Fruit fly (Drosophila melanogaster) whole organism, adult: ENCODE data around the gene CG31627.

Experiments
- CG11617 ChIP-seq: fragments of 200-800 bp; sonication (Bioruptor generic); optimal IDR thresholded peaks from 2 replicates; lab custom pipeline; 2017; ENCODE audit warnings: mild to moderate bottlenecking, missing biosample characterization, missing genetic modification reagents, missing genetic modification characterization
- CG12768 ChIP-seq: fragments of 200-800 bp; sonication (Bioruptor generic); optimal IDR thresholded peaks from 2 replicates; lab custom pipeline; 2017; ENCODE audit warnings: missing biosample characterization, missing genetic modification characterization, mild to moderate bottlenecking, moderate library complexity, missing genetic modification reagents
- CG5204 ChIP-seq: fragments of 200-800 bp; sonication (Bioruptor generic); optimal IDR thresholded peaks from 2 replicates; lab custom pipeline; 2016; ENCODE audit warnings: missing biosample characterization, missing genetic modification characterization
- CG7045 ChIP-seq: fragments of 200-800 bp; sonication (Bioruptor generic); optimal IDR thresholded peaks from 2 replicates; lab custom pipeline; 2017; ENCODE audit warnings: missing biosample characterization, mild to moderate bottlenecking, missing genetic modification characterization
- CG7101 ChIP-seq: fragments of 200-800 bp; sonication (Bioruptor generic); optimal IDR thresholded peaks from 2 replicates; lab custom pipeline; 2018; ENCODE audit warnings: missing biosample characterization, mild to moderate bottlenecking, missing genetic modification characterization, moderate library complexity
- Clk ChIP-seq: fragments of 200-800 bp; sonication (Bioruptor generic); optimal IDR thresholded peaks from 2 replicates; lab custom pipeline; 2017; ENCODE audit warnings: missing biosample characterization, missing genetic modification characterization
- Crg-1 ChIP-seq: fragments of 200-800 bp; sonication (Bioruptor generic); optimal IDR thresholded peaks from 2 replicates; lab custom pipeline; 2016; ENCODE audit warnings: missing biosample characterization, missing genetic modification characterization
- Hr96 ChIP-seq: fragments of 200-800 bp; sonication (Bioruptor generic); optimal IDR thresholded peaks from 2 replicates; lab custom pipeline; 2016; ENCODE audit warnings: missing biosample characterization, missing genetic modification characterization
- Mnt ChIP-seq: fragments of 200-800 bp; sonication (Bioruptor generic); optimal IDR thresholded peaks from 2 replicates; lab custom pipeline; 2016; ENCODE audit warnings: missing biosample characterization, mild to moderate bottlenecking, missing genetic modification characterization
- cic ChIP-seq: fragments of 200-800 bp; sonication (Bioruptor generic); optimal IDR thresholded peaks from 2 replicates; lab custom pipeline; 2017; ENCODE audit warnings: missing biosample characterization, mild to moderate bottlenecking, missing genetic modification characterization, moderate library complexity
- kay ChIP-seq: fragments of 200-800 bp; sonication (Bioruptor generic); peaks from one replicate; lab custom pipeline; 2016; ENCODE audit warnings: missing biosample characterization, missing genetic modification characterization, borderline replicate concordance
- ovo ChIP-seq: fragments of 200-800 bp; sonication (Bioruptor generic); optimal IDR thresholded peaks from 2 replicates; lab custom pipeline; 2016; ENCODE audit warnings: missing biosample characterization, missing genetic modification characterization
- pad ChIP-seq: fragments of 200-800 bp; sonication (Bioruptor generic); optimal IDR thresholded peaks from 3 replicates; lab custom pipeline; 2017; ENCODE audit warnings: missing biosample characterization, missing genetic modification characterization, mild to moderate bottlenecking, moderate library complexity, missing genetic modification reagents
- tj ChIP-seq: fragments of 200-800 bp; sonication (Bioruptor generic); optimal IDR thresholded peaks from 3 replicates; lab custom pipeline; 2017; ENCODE audit warnings: missing biosample characterization, mild to moderate bottlenecking, missing genetic modification characterization, moderate library complexity

dm6 chr2L:21179615-21180031, 6.6 kb downstream of the CG31627 start, which contains the start of the genes bur and Mcm10:
- TF ChIP-seq Clk (no peak), kay (GFP tag; lab: Kevin White, UChicago) (no peak), tj (GFP tag; lab: Kevin White, UChicago) (no peak), CG12768 (no peak), Hr96 (GFP tag; lab: Kevin White, UChicago) (no peak), CG7101 (tag; lab: Kevin White, UChicago) (peak; percentile 42), Crg-1 (no peak), CG11617 (GFP tag; lab: Kevin White, UChicago) (no peak), Mnt (GFP tag; lab: Kevin White, UChicago) (no peak), ovo (GFP tag; lab: Kevin White, UChicago) (no peak), CG7045 (GFP tag; lab: Kevin White, UChicago) (no peak), cic (GFP tag; lab: Kevin White, UChicago) (no peak), CG5204 (GFP tag; lab: Kevin White, UChicago) (no peak), pad (GFP tag; lab: Kevin White, UChicago) (peak; percentile 2)
